Fruit fly (Drosophila melanogaster): ENCODE data around the gene gdrd.

Gene gdrd

DNA sequence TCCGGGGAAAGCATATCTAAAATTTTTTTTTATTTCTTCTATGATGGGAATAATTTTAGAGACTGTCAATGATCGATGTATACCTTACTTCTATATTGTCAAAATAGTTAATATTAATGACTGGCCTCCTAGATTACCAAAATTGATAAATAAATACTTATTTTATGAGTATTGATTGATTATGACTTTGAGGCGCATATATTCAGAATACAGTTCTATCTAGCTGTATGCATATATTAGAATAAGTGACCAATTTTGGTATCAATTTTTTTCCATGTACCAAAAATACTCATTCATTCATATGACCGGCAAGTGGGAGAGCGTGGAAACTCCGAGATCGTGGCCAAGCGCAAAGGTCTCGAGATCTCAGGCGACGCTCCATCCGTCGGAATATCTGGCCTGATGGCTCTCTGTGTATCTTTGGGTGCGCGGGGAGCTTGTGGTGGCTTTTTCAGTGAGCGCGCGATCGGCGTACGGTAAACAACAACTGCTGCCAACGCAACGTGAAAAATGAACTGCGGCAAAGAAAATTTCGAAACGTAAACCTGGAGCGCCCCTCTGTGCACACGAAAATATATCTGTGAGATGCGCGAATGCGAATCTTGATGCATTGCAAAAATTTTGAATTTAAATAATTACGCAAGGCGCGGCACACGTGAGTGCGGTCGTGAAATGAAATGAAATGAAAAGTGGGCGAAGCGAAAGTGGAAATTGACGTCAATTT is 18.6 kb upstream of the gdrd start, which contains the start of the genes CG43121 and ome (continued):
- TF ChIP-seq CG3281 (GFP tag; optimal IDR thresholded peaks at IDR 0.05): no peak
- peak; percentile 28 for TF ChIP-seq CG7839 (tag; optimal IDR thresholded peaks at IDR 0.05)
- TF ChIP-seq CG17359 (tag; optimal IDR thresholded peaks at IDR 0.05): peak; percentile 30
- TF ChIP-seq p53 (GFP tag; optimal IDR thresholded peaks at IDR 0.05): peak; percentile 11
- TF ChIP-seq danr (GFP tag; IDR thresholded peaks at IDR 0.05): no peak
- peak; percentile 45 for TF ChIP-seq nom (GFP tag; optimal IDR thresholded peaks at IDR 0.05)
- no peak for TF ChIP-seq CG9876 (GFP tag; optimal IDR thresholded peaks at IDR 0.05)
- peak; percentile 24 for TF ChIP-seq CG9437 (GFP tag; optimal IDR thresholded peaks at IDR 0.05)
- TF ChIP-seq vvl (GFP tag; IDR thresholded peaks at IDR 0.05): peak; percentile 42; the same call in 1 of the 2 replicates
- TF ChIP-seq Hmx (GFP tag; optimal IDR thresholded peaks at IDR 0.05): no peak
- 0 out of 2 replicates have a peak, but pooled peaks have one; percentile 41 for TF ChIP-seq CG14014 (GFP tag; IDR thresholded peaks at IDR 0.05)
- TF ChIP-seq lilli (GFP tag; optimal IDR thresholded peaks at IDR 0.05): peak; percentile 18
- TF ChIP-seq CG17385 (GFP tag; optimal IDR thresholded peaks at IDR 0.05): peak; percentile 28
- TF ChIP-seq Aef1 (GFP tag; IDR thresholded peaks at IDR 0.05): 0 out of 3 replicates have a peak, but pooled peaks have one; percentile 11
- no peak for TF ChIP-seq CG6272 (GFP tag; IDR thresholded peaks at IDR 0.05)
- TF ChIP-seq Rx (GFP tag; IDR thresholded peaks at IDR 0.05): no peak
- peak; percentile 61 for TF ChIP-seq cwo (GFP tag; optimal IDR thresholded peaks at IDR 0.05)
- TF ChIP-seq CG7987 (GFP tag; optimal IDR thresholded peaks at IDR 0.05): peak; percentile 11
- peak; percentile 40 for TF ChIP-seq CG18599 (GFP tag; optimal IDR thresholded peaks at IDR 0.05)
- 0 out of 2 replicates have a peak, but pooled peaks have one; percentile 12 for TF ChIP-seq CG42726 (GFP tag; IDR thresholded peaks at IDR 0.05; ENCODE audit: partially characterized antibody)
- TF ChIP-seq sens (GFP tag): peak; percentile 80
- peak; percentile 68; the same call in 1 of the 3 replicates for TF ChIP-seq CG2199 (GFP tag; IDR thresholded peaks at IDR 0.05)
- no peak for TF ChIP-seq CG14441 (GFP tag; IDR thresholded peaks at IDR 0.05)
- 0 out of 3 replicates have a peak, but pooled peaks have one; percentile 47 for TF ChIP-seq sr (GFP tag; IDR thresholded peaks at IDR 0.05)
- no peak for TF ChIP-seq bigmax (GFP tag; optimal IDR thresholded peaks at IDR 0.05)
- no peak for TF ChIP-seq NFAT (GFP tag; IDR thresholded peaks at IDR 0.05)
- peak; percentile 20 to 48 for TF ChIP-seq Hr51 (GFP tag; optimal IDR thresholded peaks at IDR 0.05)
- peak; percentile 46; the same call in 1 of the 3 replicates for TF ChIP-seq Opbp (GFP tag; IDR thresholded peaks at IDR 0.05; ENCODE audit: partially characterized antibody)
- 0 out of 2 replicates have a peak, but pooled peaks have one; percentile 26 for TF ChIP-seq hbn (GFP tag; IDR thresholded peaks at IDR 0.05; ENCODE audit: partially characterized antibody)
- TF ChIP-seq CG16779 (GFP tag; IDR thresholded peaks at IDR 0.05): 0 out of 2 replicates have a peak, but pooled peaks have one; percentile 51
- peak; percentile 24 for TF ChIP-seq sd (tag; optimal IDR thresholded peaks at IDR 0.05)
- TF ChIP-seq CG13624 (GFP tag; optimal IDR thresholded peaks at IDR 0.05): peak; percentile 12
- 0 out of 2 replicates have a peak, but pooled peaks have one; percentile 17 for TF ChIP-seq sens-2 (GFP tag; IDR thresholded peaks at IDR 0.05)
- peak; percentile 51; the same call in 1 of the 3 replicates for TF ChIP-seq so (GFP tag; IDR thresholded peaks at IDR 0.05)
- TF ChIP-seq CG13287 (GFP tag; IDR thresholded peaks at IDR 0.05; ENCODE audit: partially characterized antibody): peak; percentile 36; the same call in 1 of the 2 replicates
- peak; percentile 85 for TF ChIP-seq Med (GFP tag)
- TF ChIP-seq CG10654 (GFP tag; optimal IDR thresholded peaks at IDR 0.05): no peak
- TF ChIP-seq CG12071 (GFP tag; optimal IDR thresholded peaks at IDR 0.05): peak; percentile 59
- TF ChIP-seq Bdp1 (GFP tag; optimal IDR thresholded peaks at IDR 0.05): peak; percentile 20
- TF ChIP-seq kni (GFP tag; optimal IDR thresholded peaks at IDR 0.05): peak; percentile 3
- no peak for TF ChIP-seq ind (GFP tag; optimal IDR thresholded peaks at IDR 0.05)
- TF ChIP-seq BEAF-32 (GFP tag; optimal IDR thresholded peaks at IDR 0.05): no peak
- TF ChIP-seq row (GFP tag; IDR thresholded peaks at IDR 0.05): peak; percentile 51; the same call in 2 of the 3 replicates
- TF ChIP-seq Hr78 (GFP tag; optimal IDR thresholded peaks at IDR 0.05): peak in 1 of 2 experiments; percentile 36
- TF ChIP-seq bsh (GFP tag; optimal IDR thresholded peaks at IDR 0.05): peak in 1 of 2 experiments; percentile 27
- TF ChIP-seq NC2β (GFP tag; optimal IDR thresholded peaks at IDR 0.05): peak; percentile 9
- peak; percentile 46; the same call in 1 of the 3 replicates for TF ChIP-seq zfh1 (GFP tag; IDR thresholded peaks at IDR 0.05)
